Worm (Caenorhabditis elegans): ENCODE data around the gene col-164.
A peak's percentile ranks its signal among the peaks of the same experiment; 100 is the strongest.

Gene col-164

ce11 chrX:2084019-2084418, 9.2 kb upstream of the col-164 start, which contains the start of gene F49H12.3:
F49H12.3 (plus strand) TSS chrX:2084375.
- TF ChIP-seq hmg-11 (tag; optimal IDR thresholded peaks at IDR 0.05), result no peak
- TF ChIP-seq unc-62 (GFP tag; optimal IDR thresholded peaks at IDR 0.05), result no peak
- TF ChIP-seq lsy-12 (tag; optimal IDR thresholded peaks at IDR 0.05), result no peak
- TF ChIP-seq aly-2 (tag; optimal IDR thresholded peaks at IDR 0.05), result no peak
- no peak for TF ChIP-seq mml-1 (tag; optimal IDR thresholded peaks at IDR 0.05)
- TF ChIP-seq snpc-4 (tag; optimal IDR thresholded peaks at IDR 0.05), result no peak
- TF ChIP-seq nhr-237 (tag; optimal IDR thresholded peaks at IDR 0.05), result no peak
- TF ChIP-seq elt-1 (tag; optimal IDR thresholded peaks at IDR 0.05), result no peak
- TF ChIP-seq fos-1 (tag; optimal IDR thresholded peaks at IDR 0.05), result no peak
- no peak for TF ChIP-seq nhr-25 (tag; optimal IDR thresholded peaks at IDR 0.05)
- no peak for TF ChIP-seq nhr-28 (tag; optimal IDR thresholded peaks at IDR 0.05)
- TF ChIP-seq egl-27 (tag; optimal IDR thresholded peaks at IDR 0.05), result no peak
- no peak for TF ChIP-seq daf-12 (tag; optimal IDR thresholded peaks at IDR 0.05)
- TF ChIP-seq nhr-12 (tag; optimal IDR thresholded peaks at IDR 0.05), result no peak
- no peak for TF ChIP-seq jun-1 (tag; optimal IDR thresholded peaks at IDR 0.05)
- TF ChIP-seq pha-4 (tag; optimal IDR thresholded peaks at IDR 0.05), result no peak
- no peak for TF ChIP-seq nhr-43 (tag; optimal IDR thresholded peaks at IDR 0.05; ENCODE audit: poor library complexity, severe bottlenecking)
- no peak for TF ChIP-seq zag-1 (tag; optimal IDR thresholded peaks at IDR 0.05)
- TF ChIP-seq lin-15B (tag; optimal IDR thresholded peaks at IDR 0.05), result no peak

DNA sequence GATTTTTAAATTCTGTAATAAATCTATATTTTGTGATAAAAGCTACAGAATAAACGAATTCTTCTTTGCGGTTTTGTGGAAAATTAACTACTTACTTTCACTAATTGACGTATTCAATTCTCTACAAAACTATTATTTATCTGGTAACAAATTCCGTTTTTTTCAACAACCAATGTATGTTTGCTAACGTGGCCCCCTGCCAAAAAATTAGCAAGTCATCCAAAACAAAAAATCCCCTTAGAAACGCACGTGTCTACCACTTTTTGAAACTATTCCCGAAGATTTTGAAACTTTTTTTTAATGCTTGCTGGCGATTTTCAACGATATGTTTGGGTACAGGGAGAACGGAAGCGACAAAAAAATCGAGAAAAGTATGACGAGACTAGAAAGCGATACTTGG, 8.3 kb upstream of the col-164 start, which contains the start of gene F49H12.2:
Gene F49H12.2 (plus strand): TSS at position 301 of the 400 bp plus-strand sequence.
- TF ChIP-seq R02D3.7 (tag; optimal IDR thresholded peaks at IDR 0.05), result no peak
- TF ChIP-seq nhr-12 (tag; optimal IDR thresholded peaks at IDR 0.05), result no peak
- no peak for TF ChIP-seq ztf-11 (tag; optimal IDR thresholded peaks at IDR 0.05)
- no peak for TF ChIP-seq elt-1 (tag; optimal IDR thresholded peaks at IDR 0.05)
- TF ChIP-seq lsy-12 (tag; optimal IDR thresholded peaks at IDR 0.05), result no peak
- TF ChIP-seq skn-1 (tag; optimal IDR thresholded peaks at IDR 0.05), result no peak
- TF ChIP-seq daf-12 (tag; optimal IDR thresholded peaks at IDR 0.05), result no peak
- no peak for TF ChIP-seq nhr-77 (tag; optimal IDR thresholded peaks at IDR 0.05)
- no peak for TF ChIP-seq sea-2 (GFP tag; optimal IDR thresholded peaks at IDR 0.05)
- no peak for TF ChIP-seq snpc-4 (tag; optimal IDR thresholded peaks at IDR 0.05)
- no peak for TF ChIP-seq ceh-9 (tag; optimal IDR thresholded peaks at IDR 0.05)

ce11 chrX:2085494-2085893, 7.8 kb upstream of the col-164 start:
- TF ChIP-seq pha-4 (tag; optimal IDR thresholded peaks at IDR 0.05) (no peak), elt-3 (tag; optimal IDR thresholded peaks at IDR 0.05) (no peak), jun-1 (tag; optimal IDR thresholded peaks at IDR 0.05) (no peak), ceh-16 (tag; optimal IDR thresholded peaks at IDR 0.05) (no peak), fos-1 (tag; optimal IDR thresholded peaks at IDR 0.05) (no peak), aly-2 (tag; optimal IDR thresholded peaks at IDR 0.05) (no peak), lsy-12 (tag; optimal IDR thresholded peaks at IDR 0.05) (no peak), eor-1 (tag; optimal IDR thresholded peaks at IDR 0.05) (no peak)

DNA sequence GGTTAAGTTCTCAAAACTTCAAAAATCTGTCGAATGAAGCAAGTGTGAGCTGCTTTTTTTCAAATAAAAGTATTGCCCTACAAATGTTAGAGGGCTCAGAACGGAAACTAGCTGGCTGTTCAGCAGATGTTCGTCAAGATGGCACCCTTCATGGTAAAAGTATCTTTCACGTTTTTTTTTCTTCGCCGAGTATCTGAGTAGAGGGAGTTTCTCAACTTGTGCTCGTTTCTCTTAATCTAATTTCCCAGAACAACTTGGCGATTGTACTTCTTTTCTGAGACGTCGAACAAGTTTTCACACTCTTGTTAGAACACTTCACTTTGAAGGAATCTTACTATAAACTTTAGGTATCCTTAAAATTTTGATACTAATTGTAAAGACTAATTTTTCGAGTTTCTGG, 5.6 kb upstream of the col-164 start:
- TF ChIP-seq nhr-77 (tag; optimal IDR thresholded peaks at IDR 0.05) (no peak), snpc-4 (tag; optimal IDR thresholded peaks at IDR 0.05) (no peak), ceh-9 (tag; optimal IDR thresholded peaks at IDR 0.05) (no peak), ztf-11 (tag; optimal IDR thresholded peaks at IDR 0.05) (no peak), fkh-2 (tag; optimal IDR thresholded peaks at IDR 0.05) (no peak), nhr-23 (tag; optimal IDR thresholded peaks at IDR 0.05) (no peak), hmg-11 (tag; optimal IDR thresholded peaks at IDR 0.05) (no peak), aly-2 (tag; optimal IDR thresholded peaks at IDR 0.05) (no peak)

DNA sequence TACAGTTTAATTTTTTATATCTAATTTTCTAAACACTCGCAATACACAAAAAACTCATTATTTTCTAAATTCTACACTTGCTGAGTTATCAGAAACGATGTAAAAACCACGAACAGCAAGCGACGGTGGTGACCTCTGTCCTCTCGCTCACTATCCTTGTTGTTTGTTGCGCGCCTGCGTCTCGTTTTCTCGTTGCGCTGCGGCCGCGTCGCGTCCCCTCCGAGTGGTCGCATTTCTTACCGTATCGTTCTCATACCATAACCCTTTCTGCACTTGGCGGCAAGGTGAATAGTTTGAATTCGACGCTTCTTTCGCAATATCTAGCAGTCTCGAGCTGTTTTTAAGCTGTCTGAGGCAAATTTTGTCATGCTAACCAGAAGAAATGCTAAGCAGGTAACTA, 3.8 kb upstream of the col-164 start, which contains the start of gene lsy-2:
Gene lsy-2 (plus strand): TSS at position 271 of the 400 bp plus-strand sequence.
- TF ChIP-seq ceh-9 (tag; optimal IDR thresholded peaks at IDR 0.05), result no peak
- TF ChIP-seq mml-1 (tag; optimal IDR thresholded peaks at IDR 0.05), result no peak
- TF ChIP-seq lin-39 (tag; optimal IDR thresholded peaks at IDR 0.05), result peak; percentile 83
- peak; percentile 5 for TF ChIP-seq lsy-12 (tag; optimal IDR thresholded peaks at IDR 0.05)
- TF ChIP-seq nhr-67 (tag; optimal IDR thresholded peaks at IDR 0.05), result no peak
- TF ChIP-seq elt-3 (tag; optimal IDR thresholded peaks at IDR 0.05), result no peak
- no peak for TF ChIP-seq nhr-76 (tag; optimal IDR thresholded peaks at IDR 0.05)
- peak; percentile 10 for TF ChIP-seq jun-1 (tag; optimal IDR thresholded peaks at IDR 0.05)
- TF ChIP-seq fkh-10 (GFP tag; optimal IDR thresholded peaks at IDR 0.05), result no peak
- no peak for TF ChIP-seq ceh-16 (tag; optimal IDR thresholded peaks at IDR 0.05)
- TF ChIP-seq pha-4 (tag; optimal IDR thresholded peaks at IDR 0.05), result peak; percentile 72
- no peak for TF ChIP-seq pqm-1 (tag; optimal IDR thresholded peaks at IDR 0.05)
- no peak for TF ChIP-seq ZK546.5 (tag; optimal IDR thresholded peaks at IDR 0.05)
- no peak for TF ChIP-seq nhr-12 (tag; optimal IDR thresholded peaks at IDR 0.05)
- no peak for TF ChIP-seq ztf-11 (tag; optimal IDR thresholded peaks at IDR 0.05)
- TF ChIP-seq nfya-1 (tag; optimal IDR thresholded peaks at IDR 0.05; ENCODE audit: insufficient read depth), result peak; percentile 98
- TF ChIP-seq lin-15B (tag; optimal IDR thresholded peaks at IDR 0.05), result peak; percentile 46
- TF ChIP-seq hmg-11 (tag; optimal IDR thresholded peaks at IDR 0.05), result peak; percentile 84
- no peak for TF ChIP-seq nhr-28 (tag; optimal IDR thresholded peaks at IDR 0.05)
- peak; percentile 62 for TF ChIP-seq elt-2 (tag; optimal IDR thresholded peaks at IDR 0.05)
- no peak for TF ChIP-seq elt-1 (tag; optimal IDR thresholded peaks at IDR 0.05)
- no peak for TF ChIP-seq tbx-2 (tag; optimal IDR thresholded peaks at IDR 0.05)
- peak; percentile 25 for TF ChIP-seq ceh-28 (tag; optimal IDR thresholded peaks at IDR 0.05)
- peak; percentile 51 for TF ChIP-seq ama-1 (optimal IDR thresholded peaks at IDR 0.05)
- TF ChIP-seq mdl-1 (tag; optimal IDR thresholded peaks at IDR 0.05), result no peak
- no peak for TF ChIP-seq fkh-2 (tag; optimal IDR thresholded peaks at IDR 0.05)
- TF ChIP-seq nhr-77 (tag; optimal IDR thresholded peaks at IDR 0.05), result no peak
- no peak for TF ChIP-seq unc-62 (GFP tag; optimal IDR thresholded peaks at IDR 0.05)
- TF ChIP-seq nhr-11 (tag; optimal IDR thresholded peaks at IDR 0.05), result no peak
- TF ChIP-seq nhr-23 (tag; optimal IDR thresholded peaks at IDR 0.05), result peak; percentile 44

Data from whole organism, L3 larva.